In genomic region chr2L:8257401-8258266, dm6 we compare ENCODE assay signal across 2 fruit fly cellular contexts.
TF ChIP-seq lines count a peak whose summit lies in the region.

Gene CG8086, minus strand, starts transcription at chr2L:8257502.

- TF ChIP-seq CTCF in whole organism, embryonic (GFP tag; optimal IDR thresholded peaks at IDR 0.05; lab: Kevin White, UChicago) = no peak

TF ChIP-seq in whole organism, embryonic, 481 proteins besides CTCF, POLR2A, EP300 and RAD21:
- TF ChIP-seq Bgb (GFP tag; IDR thresholded peaks at IDR 0.05; lab: Robert Waterston, UW; ENCODE audit: partially characterized antibody) = peak; percentile 9; the same call in 1 of the 2 replicates
- TF ChIP-seq Jarid2 (GFP tag; optimal IDR thresholded peaks at IDR 0.05; lab: Kevin White, UChicago) = peak; percentile 24
- TF ChIP-seq B-H2 (GFP tag; optimal IDR thresholded peaks at IDR 0.05; lab: Kevin White, UChicago) = peak; percentile 0
- peak; percentile 15 for TF ChIP-seq CG12769 (tag; optimal IDR thresholded peaks at IDR 0.05; lab: Kevin White, UChicago)
- TF ChIP-seq chinmo (GFP tag; IDR thresholded peaks at IDR 0.05; lab: Robert Waterston, UW; ENCODE audit: partially characterized antibody) = peak; percentile 60; the same call in 2 of the 4 replicates
- TF ChIP-seq Deaf1 (tag; optimal IDR thresholded peaks at IDR 0.05; lab: Kevin White, UChicago) = peak; percentile 5
- TF ChIP-seq pzg (GFP tag; optimal IDR thresholded peaks at IDR 0.05; lab: Kevin White, UChicago) = no peak
- TF ChIP-seq CG6791 (GFP tag; IDR thresholded peaks at IDR 0.05; lab: Robert Waterston, UW; ENCODE audit: partially characterized antibody) = peak; percentile 53; the same call in 2 of the 3 replicates
- 0 out of 3 replicates have a peak, but pooled peaks have one; percentile 2 for TF ChIP-seq CG11695 (GFP tag; IDR thresholded peaks at IDR 0.05; lab: Robert Waterston, UW)
- TF ChIP-seq CG32532 (GFP tag; IDR thresholded peaks at IDR 0.05; lab: Robert Waterston, UW) = 0 out of 2 replicates have a peak, but pooled peaks have one; percentile 11
- TF ChIP-seq CG1024 (GFP tag; IDR thresholded peaks at IDR 0.05; lab: Robert Waterston, UW) = no peak
- TF ChIP-seq Max (GFP tag; optimal IDR thresholded peaks at IDR 0.05; lab: Kevin White, UChicago) = no peak
- TF ChIP-seq Med (GFP tag; lab: Kevin White, UChicago) = peak; percentile 71
- no peak for TF ChIP-seq CG10274 (GFP tag; optimal IDR thresholded peaks at IDR 0.05; lab: Kevin White, UChicago)
- TF ChIP-seq Rfx (GFP tag; IDR thresholded peaks at IDR 0.05; lab: Robert Waterston, UW) = peak; percentile 11; the same call in 1 of the 2 replicates
- peak; percentile 99 for TF ChIP-seq CG9437 (GFP tag; optimal IDR thresholded peaks at IDR 0.05; lab: Kevin White, UChicago)
- TF ChIP-seq Pdp1 (GFP tag; optimal IDR thresholded peaks at IDR 0.05; lab: Kevin White, UChicago) = peak in 1 of 2 experiments; percentile 92
- TF ChIP-seq sens (GFP tag; lab: Kevin White, UChicago) = peak; percentile 43

TF ChIP-seq in whole organism, prepupa, 60 proteins besides CTCF, POLR2A, EP300 and RAD21:
- TF ChIP-seq lz (GFP tag; optimal IDR thresholded peaks at IDR 0.05; lab: Kevin White, UChicago) = no peak
- TF ChIP-seq eg (GFP tag; IDR thresholded peaks at IDR 0.05; lab: Robert Waterston, UW) = 0 out of 3 replicates have a peak, but pooled peaks have one; percentile 18
